Worm (Caenorhabditis elegans) whole organism, L4 larva: ENCODE measurements around the gene npr-22.

Experiments used
- D1046.2 ChIP-seq: fragments of 200-800 bp; sonication (Bioruptor generic); IDR thresholded peaks from 2 replicates; pipeline ENCODE4 v1.3.6; 2022; ENCODE audit warnings: missing genetic modification characterization, missing compliant biosample characterization
- F26F4.8 ChIP-seq: fragments of 200-800 bp; sonication (Bioruptor generic); conservative IDR thresholded peaks from 2 replicates; pipeline ENCODE4 v1.3.6; 2022; ENCODE audit warnings: missing genetic modification characterization, missing compliant biosample characterization
- T26A8.4 ChIP-seq: fragments of 200-800 bp; sonication (Bioruptor generic); IDR thresholded peaks from 2 replicates; pipeline ENCODE4 v1.3.6; 2022; ENCODE audit warnings: missing genetic modification characterization, missing compliant biosample characterization
- ZK546.5 ChIP-seq, 2 experiments: sonication (generic microtip); optimal IDR thresholded peaks; 2 replicates each; lab custom pipeline; 2017; ENCODE audit warnings: missing biosample characterization in 2 of 2, missing genetic modification characterization in 2 of 2
- aha-1 ChIP-seq: fragments of 150-350 bp; peaks from one replicate; lab custom pipeline; 2014; ENCODE audit warnings: missing biosample characterization, missing genetic modification characterization
- arid-1 ChIP-seq: fragments of 200-800 bp; sonication (Bioruptor generic); conservative IDR thresholded peaks from 2 replicates; pipeline ENCODE4 v1.3.6; 2022; ENCODE audit warnings: missing genetic modification reagents, missing genetic modification characterization, missing compliant biosample characterization
- attf-4 ChIP-seq: sonication (generic microtip); optimal IDR thresholded peaks from 3 replicates; lab custom pipeline; 2017; ENCODE audit warnings: missing biosample characterization, missing genetic modification characterization
- ceh-20 ChIP-seq: fragments of 200-800 bp; sonication (Bioruptor generic); IDR thresholded peaks from 2 replicates; pipeline ENCODE4 v1.3.6; 2022; ENCODE audit warnings: missing genetic modification reagents, missing genetic modification characterization, missing compliant biosample characterization
- ceh-32 ChIP-seq: sonication (generic microtip); optimal IDR thresholded peaks from 2 replicates; lab custom pipeline; 2016; ENCODE audit warnings: mild to moderate bottlenecking, missing genetic modification characterization, missing compliant biosample characterization; ENCODE audit not compliant: poor library complexity
- ceh-44 ChIP-seq: fragments of 200-800 bp; sonication (Bioruptor generic); IDR thresholded peaks from 2 replicates; pipeline ENCODE4 v1.3.6; 2022; ENCODE audit warnings: missing genetic modification reagents, missing genetic modification characterization, missing compliant biosample characterization
- daf-12 ChIP-seq: fragments of 150-350 bp; optimal IDR thresholded peaks from 2 replicates; lab custom pipeline; 2014; ENCODE audit warnings: missing biosample characterization, missing genetic modification reagents, missing genetic modification characterization
- daf-16 ChIP-seq, 3 experiments: sonication (generic microtip); optimal IDR thresholded peaks; 2 replicates each; lab custom pipeline; 2016 to 2017; ENCODE audit warnings: missing genetic modification characterization in 3 of 3, missing genetic modification reagents in 3 of 3, mild to moderate bottlenecking in 2 of 3, missing compliant biosample characterization in 2 of 3, missing biosample characterization in 1 of 3, moderate library complexity in 1 of 3
- daf-8 ChIP-seq: fragments of 200-800 bp; sonication (Bioruptor generic); IDR thresholded peaks from 2 replicates; pipeline ENCODE4 v1.3.6; 2022; ENCODE audit warnings: missing genetic modification characterization, missing compliant biosample characterization
- duxl-1 ChIP-seq: sonication (generic microtip); optimal IDR thresholded peaks from 2 replicates; lab custom pipeline; 2016; ENCODE audit warnings: mild to moderate bottlenecking, missing genetic modification characterization, moderate library complexity, missing compliant biosample characterization; ENCODE audit not compliant: poor library complexity
- egl-27 ChIP-seq: sonication (generic microtip); optimal IDR thresholded peaks from 3 replicates; lab custom pipeline; 2017; ENCODE audit warnings: missing biosample characterization, missing genetic modification reagents, missing genetic modification characterization
- egl-43 ChIP-seq: fragments of 200-800 bp; sonication (Bioruptor generic); IDR thresholded peaks from 2 replicates; pipeline ENCODE4 v1.3.6; 2022; ENCODE audit warnings: missing genetic modification reagents, missing genetic modification characterization, missing compliant biosample characterization
- gei-8 ChIP-seq: fragments of 200-800 bp; sonication (Bioruptor generic); optimal IDR thresholded peaks from 2 replicates; lab custom pipeline; 2018; ENCODE audit warnings: mild to moderate bottlenecking, missing genetic modification characterization, missing compliant biosample characterization
- hif-1 ChIP-seq, 2 experiments: sonication (generic microtip); optimal IDR thresholded peaks; 2 replicates each; lab custom pipeline; 2016 to 2017; ENCODE audit warnings: missing compliant biosample characterization in 2 of 2, missing genetic modification characterization in 2 of 2, missing genetic modification reagents in 2 of 2, missing genotype in 2 of 2, mild to moderate bottlenecking in 1 of 2
- hlh-30 ChIP-seq: sonication (generic microtip); optimal IDR thresholded peaks from 2 replicates; lab custom pipeline; 2017; ENCODE audit warnings: antibody characterized with exemption, mild to moderate bottlenecking, missing genetic modification characterization, missing compliant biosample characterization; ENCODE audit not compliant: insufficient read depth
- lin-15B ChIP-seq: fragments of 150-350 bp; sonication (generic microtip); optimal IDR thresholded peaks from 3 replicates; lab custom pipeline; 2014; ENCODE audit warnings: missing biosample characterization, missing genetic modification characterization
- lin-29 ChIP-seq: fragments of 200-800 bp; sonication (Bioruptor generic); IDR thresholded peaks from 2 replicates; pipeline ENCODE4 v1.3.6; 2022; ENCODE audit warnings: missing genetic modification reagents, missing genetic modification characterization, missing compliant biosample characterization
- lin-38 ChIP-seq: fragments of 200-800 bp; sonication (Bioruptor generic); IDR thresholded peaks from 2 replicates; pipeline ENCODE4 v1.3.6; 2022; ENCODE audit warnings: missing genetic modification reagents, missing genetic modification characterization, missing compliant biosample characterization
- madf-5 ChIP-seq, 2 experiments: fragments of 200-800 bp; sonication (Bioruptor generic); IDR thresholded peaks; 2 replicates each; pipeline ENCODE4 v1.3.6; 2022; ENCODE audit warnings: missing compliant biosample characterization in 2 of 2, missing genetic modification characterization in 2 of 2
- mdl-1 ChIP-seq, 2 experiments: fragments of 150-350 bp in 1 of 2; sonication (generic microtip) in 1 of 2; optimal IDR thresholded peaks; 2 replicates each; lab custom pipeline; 2014 to 2017; ENCODE audit warnings: missing biosample characterization in 2 of 2, missing genetic modification characterization in 2 of 2
- mes-2 ChIP-seq: sonication (generic microtip); optimal IDR thresholded peaks from 2 replicates; lab custom pipeline; 2016; ENCODE audit warnings: missing genotype, mild to moderate bottlenecking, missing genetic modification characterization, missing compliant biosample characterization; ENCODE audit not compliant: poor library complexity, severe bottlenecking
- mxl-2 ChIP-seq: fragments of 200-800 bp; sonication (Bioruptor generic); conservative IDR thresholded peaks from 2 replicates; pipeline ENCODE4 v1.3.6; 2022; ENCODE audit warnings: missing genetic modification reagents, missing genetic modification characterization, missing compliant biosample characterization
- nhr-102 ChIP-seq: sonication (generic microtip); optimal IDR thresholded peaks from 2 replicates; lab custom pipeline; 2016; ENCODE audit warnings: mild to moderate bottlenecking, missing genetic modification characterization, moderate library complexity, missing compliant biosample characterization
- nhr-11 ChIP-seq: fragments of 150-350 bp; optimal IDR thresholded peaks from 2 replicates; lab custom pipeline; 2014; ENCODE audit warnings: missing biosample characterization, missing genetic modification characterization
- nhr-237 ChIP-seq: sonication (generic microtip); optimal IDR thresholded peaks from 2 replicates; lab custom pipeline; 2017; ENCODE audit warnings: missing biosample characterization, missing genetic modification characterization
- nhr-41 ChIP-seq: fragments of 200-800 bp; sonication (Bioruptor generic); IDR thresholded peaks from 2 replicates; pipeline ENCODE4 v1.3.6; 2022; ENCODE audit warnings: missing genetic modification reagents, missing genetic modification characterization, missing compliant biosample characterization
- nhr-42 ChIP-seq: fragments of 200-800 bp; sonication (Bioruptor generic); IDR thresholded peaks from 2 replicates; pipeline ENCODE4 v1.3.6; 2022; ENCODE audit warnings: missing genetic modification characterization, missing compliant biosample characterization
- nhr-6 ChIP-seq: fragments of 150-350 bp; optimal IDR thresholded peaks from 2 replicates; lab custom pipeline; 2014; ENCODE audit warnings: missing biosample characterization, missing genetic modification characterization
- pha-4 ChIP-seq, 2 experiments: fragments of 150-350 bp in 1 of 2; fragments of 200-800 bp in 1 of 2; sonication (Bioruptor generic) in 1 of 2; IDR thresholded peaks in 1 of 2; optimal IDR thresholded peaks in 1 of 2; 2 replicates each; pipeline versions ENCODE4 v1.3.6 to Lab custom; 2014 to 2022; ENCODE audit warnings: missing genetic modification characterization in 2 of 2, missing genetic modification reagents in 2 of 2, missing biosample characterization in 1 of 2, missing compliant biosample characterization in 1 of 2
- php-3 ChIP-seq: fragments of 200-800 bp; sonication (Bioruptor generic); IDR thresholded peaks from 2 replicates; pipeline ENCODE4 v1.3.6; 2022; ENCODE audit warnings: missing genetic modification reagents, missing genetic modification characterization, missing compliant biosample characterization
- rbr-2 ChIP-seq: sonication (generic microtip); optimal IDR thresholded peaks from 2 replicates; lab custom pipeline; 2016; ENCODE audit warnings: missing genotype, missing genetic modification characterization, missing compliant biosample characterization
- snpc-1.2 ChIP-seq: fragments of 200-800 bp; sonication (Bioruptor generic); IDR thresholded peaks from 2 replicates; pipeline ENCODE4 v1.3.6; 2022; ENCODE audit warnings: missing genetic modification reagents, missing genetic modification characterization, missing compliant biosample characterization
- spr-1 ChIP-seq: sonication (generic microtip); optimal IDR thresholded peaks from 2 replicates; lab custom pipeline; 2016; ENCODE audit warnings: mild to moderate bottlenecking, missing genetic modification characterization, missing compliant biosample characterization
- tag-97 ChIP-seq: fragments of 200-800 bp; sonication (Bioruptor generic); IDR thresholded peaks from 2 replicates; pipeline ENCODE4 v1.3.6; 2022; ENCODE audit warnings: missing genetic modification characterization, missing compliant biosample characterization
- zag-1 ChIP-seq: fragments of 150-350 bp; optimal IDR thresholded peaks from 2 replicates; lab custom pipeline; 2014; ENCODE audit warnings: missing biosample characterization, missing genetic modification characterization
- zfp-2 ChIP-seq: sonication (generic microtip); optimal IDR thresholded peaks from 2 replicates; lab custom pipeline; 2016; ENCODE audit warnings: mild to moderate bottlenecking, missing genetic modification characterization, missing compliant biosample characterization
- zip-11 ChIP-seq: fragments of 200-800 bp; sonication (Bioruptor generic); IDR thresholded peaks from 2 replicates; pipeline ENCODE4 v1.3.6; 2022; ENCODE audit warnings: missing genetic modification characterization, missing compliant biosample characterization

npr-22 gene

DNA sequence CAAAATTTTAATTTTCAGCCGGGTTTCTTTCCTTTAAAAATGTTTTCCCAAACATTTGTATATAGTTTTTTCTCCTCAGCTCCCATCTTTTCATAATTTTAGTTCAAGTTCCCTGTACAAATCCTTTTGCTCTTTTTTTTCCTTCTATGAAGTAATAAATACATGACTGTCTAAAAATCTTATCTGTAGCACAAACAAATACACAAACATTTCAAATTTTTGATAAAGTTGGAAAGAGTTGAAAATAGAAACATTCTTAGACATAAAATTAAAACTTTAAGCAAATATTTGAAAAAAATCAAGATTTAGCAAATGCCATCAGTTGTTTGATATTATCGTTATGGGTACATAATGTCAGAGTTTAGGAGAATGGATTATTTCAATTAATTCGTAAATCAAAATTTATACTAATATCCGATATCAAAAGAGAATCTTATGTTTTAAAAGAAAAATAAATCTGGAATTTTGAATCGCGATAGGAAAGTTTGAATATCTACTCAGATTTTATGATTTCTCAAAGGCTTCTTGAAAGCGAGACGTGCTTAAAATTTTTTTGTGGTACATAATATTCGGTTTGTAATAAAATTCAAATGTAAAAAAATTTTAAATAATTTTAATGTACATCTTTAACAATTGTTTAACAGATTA, 21.1 kb upstream of the npr-22 start (continued):
- TF ChIP-seq ceh-20 (no peak), snpc-1.2 (GFP tag; lab: Robert Waterston, UW) (no peak), egl-43 (GFP tag; lab: Robert Waterston, UW) (no peak), T26A8.4 (GFP tag; lab: Robert Waterston, UW) (peak; percentile 34; the same call in 1 of the 2 replicates), zfp-2 (tag; lab: Kevin White, UChicago) (no peak), nhr-11 (no peak), nhr-6 (tag; lab: Kevin White, UChicago) (no peak), nhr-102 (tag; lab: Kevin White, UChicago) (no peak), gei-8 (GFP tag; lab: Kevin White, UChicago) (peak; percentile 1), daf-16 (GFP tag; optimal IDR thresholded peaks at IDR 0.05; lab: Kevin White, UChicago) (peak in 1 of 2 experiments; percentile 38), daf-16 (tag; optimal IDR thresholded peaks at IDR 0.05; lab: Kevin White, UChicago) (peak; percentile 50), php-3 (GFP tag; lab: Robert Waterston, UW) (no peak), duxl-1 (tag; lab: Kevin White, UChicago) (no peak), ceh-44 (no peak), nhr-42 (GFP tag; lab: Robert Waterston, UW) (no peak), lin-29 (GFP tag; lab: Robert Waterston, UW) (no peak), madf-5 (GFP tag; IDR thresholded peaks at IDR 0.05; lab: Robert Waterston, UW) (no peak), mes-2 (no peak), nhr-41 (GFP tag; lab: Robert Waterston, UW) (no peak), spr-1 (tag; lab: Kevin White, UChicago) (no peak), egl-27 (no peak), pha-4 (GFP tag; IDR thresholded peaks at IDR 0.05; lab: Robert Waterston, UW) (no peak; the same call in 1 of the 2 replicates), pha-4 (tag; optimal IDR thresholded peaks at IDR 0.05; lab: Kevin White, UChicago) (no peak), ZK546.5 (tag; optimal IDR thresholded peaks at IDR 0.05; lab: Kevin White, UChicago) (no peak), F26F4.8 (GFP tag; lab: Robert Waterston, UW) (no peak), ceh-32 (tag; lab: Kevin White, UChicago) (no peak), tag-97 (no peak), D1046.2 (GFP tag; lab: Robert Waterston, UW) (no peak), lin-15B (tag; lab: Kevin White, UChicago) (no peak), attf-4 (tag; lab: Kevin White, UChicago) (no peak), hlh-30 (tag; lab: Kevin White, UChicago) (no peak), arid-1 (GFP tag; lab: Robert Waterston, UW) (no peak; the same call in 1 of the 2 replicates), aha-1 (tag; lab: Kevin White, UChicago) (peak; percentile 89), daf-8 (no peak), hif-1 (tag; optimal IDR thresholded peaks at IDR 0.05; lab: Kevin White, UChicago) (no peak), zag-1 (tag; lab: Kevin White, UChicago) (no peak), daf-12 (tag; lab: Kevin White, UChicago) (no peak)

DNA sequence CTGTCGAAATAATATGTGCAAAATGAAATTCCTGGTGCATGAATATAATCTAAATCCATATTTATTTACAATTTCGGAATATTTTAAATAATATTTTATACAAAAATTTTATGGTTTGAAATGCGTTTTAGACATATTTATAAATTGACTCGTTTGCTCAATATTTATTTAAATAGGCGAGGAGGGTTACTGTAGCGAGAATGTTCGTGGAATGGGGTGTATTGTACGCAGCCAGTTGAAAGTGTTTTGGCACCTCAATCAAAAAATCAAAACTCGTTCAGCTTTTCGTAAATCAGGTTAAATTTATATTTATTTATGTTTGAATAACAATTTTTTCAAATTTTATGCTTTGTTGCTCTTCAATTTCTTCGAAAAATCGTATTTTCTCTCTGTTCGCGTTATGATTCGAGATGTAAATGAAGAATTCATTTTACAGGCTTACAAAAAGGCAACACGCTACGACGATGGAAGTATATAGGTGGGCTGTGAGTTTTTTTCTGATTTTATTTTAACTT, 20.5 kb upstream of the npr-22 start, which contains the start of gene hyl-1:
TSS of gene hyl-1 (plus strand) at position 465 of the 515 bp plus-strand sequence.
- TF ChIP-seq mxl-2 (GFP tag; lab: Robert Waterston, UW), result no peak
- TF ChIP-seq aha-1 (tag; lab: Kevin White, UChicago), result peak; percentile 78
- no peak for TF ChIP-seq nhr-237 (tag; lab: Kevin White, UChicago)
- TF ChIP-seq mdl-1 (tag; optimal IDR thresholded peaks at IDR 0.05; lab: Kevin White, UChicago), result no peak
- TF ChIP-seq snpc-1.2 (GFP tag; lab: Robert Waterston, UW), result peak; percentile 65
- peak; percentile 40; the same call in 1 of the 2 replicates for TF ChIP-seq lin-38 (GFP tag; lab: Robert Waterston, UW)
- TF ChIP-seq zip-11 (GFP tag; lab: Robert Waterston, UW), result 0 out of 2 replicates have a peak, but pooled peaks have one; percentile 19
- no peak for TF ChIP-seq rbr-2
- TF ChIP-seq, all 104 proteins: peak for 4
